Fruit fly (Drosophila melanogaster) whole organism, wandering third instar larva: ENCODE measurements around the gene Msp300.

Experiments used
- Dif ChIP-seq: fragments of 200-275, 200-300 bp; sonication (Bioruptor generic); optimal IDR thresholded peaks from 2 replicates; lab custom pipeline; 2018; ENCODE audit warnings: missing biosample characterization, missing genetic modification characterization; ENCODE audit not compliant: partially characterized antibody
- GATAd ChIP-seq: sonication (Bioruptor generic); optimal IDR thresholded peaks from 2 replicates; lab custom pipeline; 2016; ENCODE audit warnings: missing biosample characterization, missing genetic modification characterization
- OdsH ChIP-seq: fragments of 200-800 bp; sonication (Bioruptor generic); optimal IDR thresholded peaks from 2 replicates; lab custom pipeline; 2016; ENCODE audit warnings: missing biosample characterization, mild to moderate bottlenecking, missing genetic modification characterization

- TF ChIP-seq GATAd (GFP tag; lab: Kevin White, UChicago) (no peak), OdsH (GFP tag; lab: Kevin White, UChicago) (no peak), Dif (GFP tag; lab: Kevin White, UChicago) (no peak)
These were observed 139.8 kb downstream of the Msp300 start for dm6 chr2L:5240520-5240919.
